Fruit fly (Drosophila melanogaster): ENCODE data around the gene TwdlO.

dm6 chr3R:26633010-26633409 is 6.5 kb upstream of the TwdlO start:
- TF ChIP-seq CG6276 (GFP tag; optimal IDR thresholded peaks at IDR 0.05) (no peak), fd85E (GFP tag; optimal IDR thresholded peaks at IDR 0.05) (no peak), ss (GFP tag; optimal IDR thresholded peaks at IDR 0.05) (no peak), CG10631 (GFP tag; optimal IDR thresholded peaks at IDR 0.05) (no peak), Sox15 (GFP tag; optimal IDR thresholded peaks at IDR 0.05) (no peak), vri (GFP tag; optimal IDR thresholded peaks at IDR 0.05) (no peak), Blimp-1 (GFP tag; optimal IDR thresholded peaks at IDR 0.05) (no peak)

Measured in whole organism, prepupa.